Worm (Caenorhabditis elegans) whole organism, early embryonic: Measurements from ENCODE around the gene C24A3.4.

Source experiments
- B0310.2 ChIP-seq: sonication (generic microtip); optimal IDR thresholded peaks from 2 replicates; lab custom pipeline; 2016; ENCODE audit warnings: mild to moderate bottlenecking, missing genetic modification characterization, missing compliant biosample characterization
- F13C5.2 ChIP-seq: sonication (generic microtip); optimal IDR thresholded peaks from 2 replicates; lab custom pipeline; 2017; ENCODE audit warnings: mild to moderate bottlenecking, missing genetic modification characterization, inconsistent platforms, missing compliant biosample characterization
- aly-1 ChIP-seq: sonication (generic microtip); optimal IDR thresholded peaks from 2 replicates; lab custom pipeline; 2016; ENCODE audit warnings: missing genetic modification characterization, missing compliant biosample characterization
- ama-1 ChIP-seq: fragments of 150-350 bp; optimal IDR thresholded peaks from 2 replicates; lab custom pipeline; 2014
- ceh-13 ChIP-seq: fragments of 200-800 bp; sonication (Bioruptor generic); optimal IDR thresholded peaks from 2 replicates; lab custom pipeline; 2018; ENCODE audit warnings: mild to moderate bottlenecking, missing genetic modification characterization, missing compliant biosample characterization
- ceh-36 ChIP-seq: sonication (generic microtip); optimal IDR thresholded peaks from 2 replicates; lab custom pipeline; 2016; ENCODE audit warnings: missing genetic modification characterization, inconsistent platforms, missing compliant biosample characterization
- ets-7 ChIP-seq: sonication (generic microtip); optimal IDR thresholded peaks from 2 replicates; lab custom pipeline; 2016; ENCODE audit warnings: missing genotype, missing genetic modification characterization, missing compliant biosample characterization
- flt-1 ChIP-seq: fragments of 200-800 bp; sonication (Bioruptor generic); IDR thresholded peaks from 2 replicates; pipeline ENCODE4 v1.3.6; 2022; ENCODE audit warnings: missing genetic modification characterization, missing compliant biosample characterization
- hmbx-1 ChIP-seq: sonication (generic microtip); optimal IDR thresholded peaks from 2 replicates; lab custom pipeline; 2016; ENCODE audit warnings: mild to moderate bottlenecking, missing genetic modification characterization, missing compliant biosample characterization
- hmg-4 ChIP-seq: fragments of 200-800 bp; sonication (Bioruptor generic); optimal IDR thresholded peaks from 2 replicates; lab custom pipeline; 2018; ENCODE audit warnings: mild to moderate bottlenecking, missing genetic modification characterization, missing compliant biosample characterization
- hnd-1 ChIP-seq: sonication (generic microtip); optimal IDR thresholded peaks from 2 replicates; lab custom pipeline; 2016; ENCODE audit warnings: missing genetic modification characterization, missing compliant biosample characterization
- pes-1 ChIP-seq: fragments of 200-800 bp; sonication (Bioruptor generic); IDR thresholded peaks from 2 replicates; pipeline ENCODE4 v1.3.6; 2022; ENCODE audit warnings: missing genetic modification reagents, missing genetic modification characterization, missing compliant biosample characterization
- scrt-1 ChIP-seq: fragments of 200-800 bp; sonication (Bioruptor generic); IDR thresholded peaks from 2 replicates; pipeline ENCODE4 v1.3.6; 2022; ENCODE audit warnings: missing genetic modification characterization, missing compliant biosample characterization
- sea-1 ChIP-seq: fragments of 200-800 bp; sonication (Bioruptor generic); conservative IDR thresholded peaks from 2 replicates; pipeline ENCODE4 v1.3.6; 2022; ENCODE audit warnings: missing genetic modification characterization, missing compliant biosample characterization
- tbx-11 ChIP-seq: fragments of 200-800 bp; sonication (Bioruptor generic); IDR thresholded peaks from 2 replicates; pipeline ENCODE4 v1.3.6; 2022; ENCODE audit warnings: missing genetic modification characterization, missing compliant biosample characterization
- tbx-37 ChIP-seq: fragments of 200-800 bp; sonication (Bioruptor generic); conservative IDR thresholded peaks from 2 replicates; pipeline ENCODE4 v1.3.6; 2022; ENCODE audit warnings: missing genetic modification reagents, missing genetic modification characterization, missing compliant biosample characterization
- tra-4 ChIP-seq: sonication (generic microtip); optimal IDR thresholded peaks from 2 replicates; lab custom pipeline; 2017; ENCODE audit warnings: missing genetic modification characterization, missing compliant biosample characterization

The C24A3.4 gene

DNA sequence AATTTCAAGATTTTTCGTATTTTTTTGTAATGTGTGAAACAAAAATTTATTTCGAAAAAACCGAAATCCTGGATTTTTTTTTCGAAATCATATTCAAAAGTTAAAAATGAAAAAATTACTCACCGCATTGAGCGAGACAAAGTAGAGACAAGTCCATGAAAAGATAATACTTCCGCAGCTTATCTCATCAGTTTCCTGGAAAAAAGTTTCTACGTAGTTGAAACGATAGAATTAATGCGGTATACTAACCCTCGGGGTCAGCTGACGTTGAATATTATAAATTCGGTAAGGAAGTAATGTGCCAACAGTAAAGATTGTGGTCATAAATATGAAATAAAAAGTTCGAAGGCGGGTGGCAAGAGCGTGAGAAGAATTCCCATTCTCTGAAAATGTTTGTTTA, 34.2 kb upstream of the C24A3.4 start:
- no peak for TF ChIP-seq pes-1 (GFP tag; lab: Robert Waterston, UW)
- TF ChIP-seq ets-7 (tag; lab: Kevin White, UChicago), result no peak
- TF ChIP-seq hnd-1 (tag; lab: Kevin White, UChicago), result no peak
- no peak for TF ChIP-seq ceh-13
- no peak for TF ChIP-seq hmbx-1
- no peak for TF ChIP-seq F13C5.2
- no peak for TF ChIP-seq sea-1 (GFP tag; lab: Robert Waterston, UW)
- TF ChIP-seq hmg-4 (GFP tag; lab: Kevin White, UChicago), result no peak
- no peak for TF ChIP-seq B0310.2 (tag; lab: Kevin White, UChicago)
- TF ChIP-seq tbx-11, result no peak
- no peak for TF ChIP-seq tbx-37 (GFP tag; lab: Robert Waterston, UW)
- TF ChIP-seq tra-4 (tag; lab: Kevin White, UChicago), result no peak
- no peak for TF ChIP-seq flt-1 (GFP tag; lab: Robert Waterston, UW)
- TF ChIP-seq ceh-36 (tag; lab: Kevin White, UChicago), result no peak

DNA sequence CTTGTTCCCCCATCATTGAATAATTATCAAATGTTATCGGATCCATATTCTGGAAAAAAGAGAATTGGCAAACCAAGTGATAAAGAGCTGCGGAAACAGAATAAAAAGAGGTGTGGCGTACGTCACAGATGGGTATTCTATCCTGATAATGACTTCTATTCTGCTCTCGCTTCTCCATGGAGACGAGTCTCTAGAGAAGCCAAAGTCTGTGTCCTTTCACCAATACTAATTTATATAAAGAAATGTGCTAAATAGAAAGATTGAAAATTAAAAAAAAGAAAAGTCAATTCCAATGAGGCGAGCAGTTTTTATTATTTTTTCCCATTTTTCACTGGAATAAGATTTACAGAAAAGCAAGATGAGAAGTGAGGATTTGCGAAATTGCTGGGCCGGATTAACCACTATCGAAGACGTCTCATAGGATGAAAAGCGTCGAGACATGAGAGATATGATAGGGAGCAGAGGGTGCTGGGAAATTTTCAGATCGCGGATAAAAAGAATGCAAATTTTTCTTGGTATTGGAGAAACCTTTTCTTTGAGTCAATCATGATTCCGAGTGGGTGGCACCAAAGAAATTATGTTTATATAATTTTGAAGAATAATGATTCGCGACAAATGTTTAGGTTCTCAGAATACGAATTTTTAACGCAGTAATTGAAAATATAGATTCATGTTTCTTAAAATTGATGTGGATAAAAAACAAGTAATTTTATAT, 30.9 kb upstream of the C24A3.4 start, which contains the start of gene aexr-3:
Gene aexr-3, minus strand, starts transcription at position 51 of the 715 bp plus-strand sequence.
- TF ChIP-seq ceh-13 (no peak), aly-1 (no peak), hmbx-1 (no peak), pes-1 (GFP tag; lab: Robert Waterston, UW) (no peak), tbx-11 (no peak), sea-1 (GFP tag; lab: Robert Waterston, UW) (no peak), B0310.2 (tag; lab: Kevin White, UChicago) (no peak), hnd-1 (tag; lab: Kevin White, UChicago) (no peak), flt-1 (GFP tag; lab: Robert Waterston, UW) (no peak), tra-4 (tag; lab: Kevin White, UChicago) (no peak), ama-1 (lab: Kevin White, UChicago) (no peak), ets-7 (tag; lab: Kevin White, UChicago) (no peak), scrt-1 (GFP tag; lab: Robert Waterston, UW) (no peak), tbx-37 (GFP tag; lab: Robert Waterston, UW) (no peak), F13C5.2 (no peak), ceh-36 (tag; lab: Kevin White, UChicago) (no peak), hmg-4 (GFP tag; lab: Kevin White, UChicago) (no peak)

DNA sequence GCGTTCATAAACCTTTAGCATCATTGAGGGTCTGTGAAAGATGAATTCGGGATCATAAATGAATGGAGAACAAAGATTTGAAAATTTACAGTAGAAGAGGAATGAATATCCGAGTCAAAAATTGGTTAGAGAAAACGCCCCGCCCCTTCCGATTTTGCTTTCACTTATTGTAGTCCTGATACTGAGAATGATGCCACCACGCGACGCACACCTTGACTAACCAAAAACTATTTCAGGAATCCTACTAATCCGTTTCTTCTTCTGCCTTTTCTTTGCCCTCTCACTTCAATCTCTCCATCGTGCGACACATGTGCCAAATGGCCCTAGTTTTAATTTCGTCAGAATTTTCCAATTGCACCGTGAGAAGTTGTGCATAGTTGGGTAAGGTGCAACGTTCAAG, 28.7 kb upstream of the C24A3.4 start:
- TF ChIP-seq hmg-4 (GFP tag; lab: Kevin White, UChicago) (no peak), pes-1 (GFP tag; lab: Robert Waterston, UW) (no peak), aly-1 (no peak), flt-1 (GFP tag; lab: Robert Waterston, UW) (no peak), ama-1 (lab: Kevin White, UChicago) (no peak), tbx-11 (no peak), ceh-13 (no peak), B0310.2 (tag; lab: Kevin White, UChicago) (no peak), hnd-1 (tag; lab: Kevin White, UChicago) (no peak), F13C5.2 (no peak), scrt-1 (GFP tag; lab: Robert Waterston, UW) (no peak), tbx-37 (GFP tag; lab: Robert Waterston, UW) (no peak), tra-4 (tag; lab: Kevin White, UChicago) (no peak), sea-1 (GFP tag; lab: Robert Waterston, UW) (no peak), ceh-36 (tag; lab: Kevin White, UChicago) (no peak), ets-7 (tag; lab: Kevin White, UChicago) (no peak)

DNA sequence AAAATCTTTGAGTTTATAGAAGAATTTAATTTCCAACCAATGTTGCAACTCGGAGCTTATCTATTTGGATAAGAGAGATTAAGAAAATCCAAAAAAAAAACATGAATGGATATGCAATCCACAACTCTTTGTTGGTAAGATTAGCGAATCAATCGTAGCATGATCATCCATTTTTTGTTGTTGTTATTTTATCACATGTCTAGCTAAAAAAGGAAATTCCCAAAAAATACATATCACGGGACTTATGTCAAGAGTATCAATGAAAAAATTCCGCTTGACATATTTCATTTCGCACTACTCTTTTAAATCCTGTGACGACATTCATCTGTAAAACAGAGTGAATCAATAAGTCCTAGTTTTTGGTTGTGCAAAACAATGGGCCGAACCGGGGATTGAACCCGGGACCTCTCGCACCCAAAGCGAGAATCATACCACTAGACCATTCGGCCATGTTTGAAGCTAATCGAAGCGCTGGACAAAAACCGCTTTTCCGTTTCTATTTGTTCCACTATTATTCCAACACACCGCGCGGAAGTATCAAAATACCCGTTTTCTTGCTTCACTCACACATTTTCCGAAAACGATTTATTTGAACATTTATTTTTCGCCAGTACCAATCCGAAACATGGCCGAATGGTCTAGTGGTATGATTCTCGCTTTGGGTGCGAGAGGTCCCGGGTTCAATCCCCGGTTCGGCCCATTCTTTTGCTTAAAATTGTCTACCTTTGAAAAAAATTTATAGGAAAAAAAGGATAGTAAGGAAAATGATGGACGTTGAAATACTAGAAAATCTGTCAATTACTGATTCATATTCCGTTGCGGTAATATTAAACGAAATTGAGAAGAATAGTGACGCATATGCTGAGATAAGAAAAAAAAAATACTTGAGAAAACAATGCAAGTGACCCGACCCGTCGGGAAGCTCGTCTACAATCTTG, 22.8 kb upstream of the C24A3.4 start:
- TF ChIP-seq tbx-11 (no peak), F13C5.2 (no peak), tbx-37 (GFP tag; lab: Robert Waterston, UW) (0 out of 2 replicates have a peak, but pooled peaks have one; percentile 20), hnd-1 (tag; lab: Kevin White, UChicago) (peak; percentile 9), B0310.2 (tag; lab: Kevin White, UChicago) (no peak)

DNA sequence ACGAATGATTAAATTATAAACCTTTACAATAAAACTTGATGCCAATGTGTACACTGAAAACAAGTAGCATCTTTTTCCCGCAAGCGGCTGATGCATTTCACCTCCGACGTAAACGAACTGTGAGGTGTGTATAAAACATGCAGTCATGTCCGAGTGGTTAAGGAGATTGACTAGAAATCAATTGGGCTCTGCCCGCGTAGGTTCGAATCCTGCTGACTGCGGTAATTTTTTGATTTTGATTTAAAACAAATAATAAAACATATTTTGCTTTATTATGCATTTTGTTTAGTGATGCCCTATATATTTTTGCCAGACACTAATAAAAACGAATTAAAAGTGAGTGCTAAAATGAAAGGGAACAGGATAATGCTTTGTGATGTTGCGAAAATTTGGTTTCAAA, 20.7 kb upstream of the C24A3.4 start:
- TF ChIP-seq tbx-11 (peak; percentile 66; the same call in 1 of the 2 replicates), hnd-1 (tag; lab: Kevin White, UChicago) (peak; percentile 33), pes-1 (GFP tag; lab: Robert Waterston, UW) (peak; percentile 82), ets-7 (tag; lab: Kevin White, UChicago) (peak; percentile 9), ceh-13 (peak; percentile 54), ceh-36 (tag; lab: Kevin White, UChicago) (peak; percentile 56), F13C5.2 (peak; percentile 6), tra-4 (tag; lab: Kevin White, UChicago) (no peak), tbx-37 (GFP tag; lab: Robert Waterston, UW) (no peak)

DNA sequence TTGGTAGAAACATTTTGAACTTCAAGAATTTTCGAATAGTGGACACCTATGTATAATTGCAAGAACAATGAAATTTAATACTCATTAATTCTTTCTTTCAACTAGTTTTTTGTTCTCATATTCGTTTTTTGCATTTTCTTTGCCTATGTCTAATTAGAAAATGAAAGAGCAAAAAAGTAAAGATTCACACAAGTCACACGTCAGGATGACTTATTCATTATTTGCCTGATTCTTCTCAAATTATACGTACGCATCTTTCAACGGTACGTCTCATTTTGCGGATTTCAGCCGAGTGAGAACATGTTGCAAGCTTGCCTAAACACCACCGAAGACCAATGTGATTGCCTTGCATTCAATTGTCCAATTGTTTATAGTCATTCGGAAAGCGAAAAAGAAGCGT, 11.5 kb upstream of the C24A3.4 start, which contains the start of gene nmur-1:
Gene nmur-1, plus strand, starts transcription at position 301 of the 400 bp plus-strand sequence.
- TF ChIP-seq hmg-4 (GFP tag; lab: Kevin White, UChicago) (no peak), ama-1 (lab: Kevin White, UChicago) (no peak), pes-1 (GFP tag; lab: Robert Waterston, UW) (no peak), ceh-36 (tag; lab: Kevin White, UChicago) (no peak), hnd-1 (tag; lab: Kevin White, UChicago) (no peak), tbx-37 (GFP tag; lab: Robert Waterston, UW) (no peak)
